Fruit fly (Drosophila melanogaster) whole organism, embryonic: ENCODE measurements around the gene CG1640.

Source experiments
- B-H2 ChIP-seq: fragments of 200-800 bp; sonication (Bioruptor generic); optimal IDR thresholded peaks from 2 replicates; lab custom pipeline; 2018; ENCODE audit warnings: missing biosample characterization, mild to moderate bottlenecking, missing genetic modification characterization
- Bdp1 ChIP-seq: fragments of 200-800 bp; sonication (Bioruptor generic); optimal IDR thresholded peaks from 3 replicates; lab custom pipeline; 2016; ENCODE audit warnings: missing biosample characterization, missing genetic modification characterization
- CG1024 ChIP-seq: fragments of 200-800 bp; sonication (Bioruptor generic); IDR thresholded peaks from 2 replicates; pipeline ENCODE4 v1.3.6; 2022; ENCODE audit warnings: missing biosample characterization, missing genetic modification characterization
- CG11695 ChIP-seq: fragments of 200-800 bp; sonication (Bioruptor generic); IDR thresholded peaks from 3 replicates; pipeline ENCODE4 v1.3.6; 2022; ENCODE audit warnings: missing biosample characterization, missing genetic modification characterization
- CG12071 ChIP-seq: fragments of 200-800 bp; sonication (Bioruptor generic); optimal IDR thresholded peaks from 3 replicates; lab custom pipeline; 2018; ENCODE audit warnings: missing biosample characterization, mild to moderate bottlenecking, missing genetic modification characterization
- CG12942 ChIP-seq: fragments of 200-800 bp; sonication (Bioruptor generic); optimal IDR thresholded peaks from 3 replicates; lab custom pipeline; 2016; ENCODE audit warnings: missing biosample characterization, missing genetic modification characterization
- CG13624 ChIP-seq: fragments of 200-800 bp; sonication (Bioruptor generic); optimal IDR thresholded peaks from 2 replicates; lab custom pipeline; 2016; ENCODE audit warnings: missing biosample characterization, missing genetic modification characterization
- CG14014 ChIP-seq: fragments of 200-800 bp; sonication (Bioruptor generic); IDR thresholded peaks from 2 replicates; pipeline ENCODE4 v1.3.6; 2022; ENCODE audit warnings: missing biosample characterization, missing genetic modification characterization
- CG14050 ChIP-seq: fragments of 200-800 bp; sonication (Bioruptor generic); IDR thresholded peaks from 3 replicates; pipeline ENCODE4 v1.3.6; 2022; ENCODE audit warnings: missing biosample characterization, missing genetic modification characterization
- CG1529 ChIP-seq: fragments of 200-800 bp; sonication (Bioruptor generic); optimal IDR thresholded peaks from 3 replicates; lab custom pipeline; 2018; ENCODE audit warnings: missing biosample characterization, missing genetic modification characterization
- CG15514 ChIP-seq: fragments of 200-800 bp; sonication (Bioruptor generic); optimal IDR thresholded peaks from 3 replicates; lab custom pipeline; 2017; ENCODE audit warnings: missing biosample characterization, missing genetic modification characterization, mild to moderate bottlenecking, moderate library complexity, missing genetic modification reagents
- CG15696 ChIP-seq: fragments of 200-800 bp; sonication (Bioruptor generic); optimal IDR thresholded peaks from 2 replicates; lab custom pipeline; 2019; ENCODE audit warnings: missing biosample characterization, mild to moderate bottlenecking, missing genetic modification characterization, moderate library complexity
- CG1647 ChIP-seq: fragments of 200-800 bp; sonication (Bioruptor generic); optimal IDR thresholded peaks from 3 replicates; lab custom pipeline; 2016; ENCODE audit warnings: missing biosample characterization, missing genetic modification characterization
- CG1832 ChIP-seq: fragments of 200-800 bp; sonication (Bioruptor generic); optimal IDR thresholded peaks from 2 replicates; lab custom pipeline; 2017; ENCODE audit warnings: missing biosample characterization, mild to moderate bottlenecking, missing genetic modification characterization, inconsistent platforms
- CG2678 ChIP-seq: fragments of 200-800 bp; sonication (Bioruptor generic); optimal IDR thresholded peaks from 3 replicates; lab custom pipeline; 2019; ENCODE audit warnings: missing biosample characterization, mild to moderate bottlenecking, missing genetic modification characterization, moderate library complexity
- CG42726 ChIP-seq: fragments of 200-800 bp; sonication (Bioruptor generic); IDR thresholded peaks from 2 replicates; pipeline ENCODE4 v1.3.6; 2022; ENCODE audit warnings: missing biosample characterization, missing genetic modification characterization; ENCODE audit not compliant: partially characterized antibody
- CG6272 ChIP-seq: fragments of 200-800 bp; sonication (Bioruptor generic); IDR thresholded peaks from 2 replicates; pipeline ENCODE4 v1.3.6; 2022; ENCODE audit warnings: missing biosample characterization, missing genetic modification characterization
- CG8478 ChIP-seq: fragments of >200 bp; optimal IDR thresholded peaks from 2 replicates; lab custom pipeline; 2018
- CG9437 ChIP-seq: fragments of 200-800 bp; sonication (Bioruptor generic); optimal IDR thresholded peaks from 2 replicates; lab custom pipeline; 2018; ENCODE audit warnings: missing biosample characterization, mild to moderate bottlenecking, missing genetic modification characterization
- CkIIα-i1 ChIP-seq: fragments of 200-800 bp; sonication (Bioruptor generic); IDR thresholded peaks from 2 replicates; pipeline ENCODE4 v1.3.6; 2022; ENCODE audit warnings: missing biosample characterization, missing genetic modification characterization
- Dad ChIP-seq: fragments of 200-800 bp; sonication (Bioruptor generic); optimal IDR thresholded peaks from 3 replicates; lab custom pipeline; 2016; ENCODE audit warnings: missing biosample characterization, missing genetic modification characterization
- Dll ChIP-seq: fragments of 200-800 bp; sonication (Bioruptor generic); IDR thresholded peaks from 4 replicates; pipeline ENCODE4 v1.3.6; 2022; ENCODE audit warnings: missing biosample characterization, missing genetic modification characterization; ENCODE audit not compliant: partially characterized antibody
- Doc3 ChIP-seq: fragments of 200-800 bp; sonication (Bioruptor generic); IDR thresholded peaks from 3 replicates; pipeline ENCODE4 v1.3.6; 2022; ENCODE audit warnings: missing biosample characterization, missing genetic modification characterization; ENCODE audit not compliant: partially characterized antibody
- Elba2 ChIP-seq: fragments of 200-800 bp; sonication (Bioruptor generic); optimal IDR thresholded peaks from 3 replicates; lab custom pipeline; 2016; ENCODE audit warnings: missing biosample characterization, missing genetic modification characterization
- Ets97D ChIP-seq: fragments of 200-800 bp; sonication (Bioruptor generic); optimal IDR thresholded peaks from 3 replicates; lab custom pipeline; 2016; ENCODE audit warnings: missing biosample characterization, missing genetic modification characterization
- Kr ChIP-seq: fragments of 200-800 bp; sonication (Bioruptor generic); optimal IDR thresholded peaks from 2 replicates; lab custom pipeline; 2017; ENCODE audit warnings: missing biosample characterization, mild to moderate bottlenecking, missing genetic modification characterization
- Lim3 ChIP-seq: fragments of 200-800 bp; sonication (Bioruptor generic); IDR thresholded peaks from 2 replicates; pipeline ENCODE4 v1.3.6; 2022; ENCODE audit warnings: missing biosample characterization, missing genetic modification characterization
- Mes4 ChIP-seq: fragments of 200-800 bp; sonication (Bioruptor generic); optimal IDR thresholded peaks from 2 replicates; lab custom pipeline; 2016; ENCODE audit warnings: missing biosample characterization, missing genetic modification characterization
- Mrtf ChIP-seq: fragments of 200-800 bp; sonication (Bioruptor generic); IDR thresholded peaks from 3 replicates; pipeline ENCODE4 v1.3.6; 2022; ENCODE audit warnings: missing biosample characterization, missing genetic modification characterization
- Rx ChIP-seq: fragments of 200-800 bp; sonication (Bioruptor generic); IDR thresholded peaks from 2 replicates; pipeline ENCODE4 v1.3.6; 2022; ENCODE audit warnings: missing biosample characterization, missing genetic modification characterization
- Sox100B ChIP-seq: fragments of 200-800 bp; sonication (Bioruptor generic); optimal IDR thresholded peaks from 3 replicates; lab custom pipeline; 2018; ENCODE audit warnings: missing biosample characterization, mild to moderate bottlenecking, missing genetic modification characterization
- Xrp1 ChIP-seq: fragments of 200-800 bp; sonication (Bioruptor generic); IDR thresholded peaks from 2 replicates; pipeline ENCODE4 v1.3.6; 2022; ENCODE audit warnings: missing biosample characterization, missing genetic modification characterization
- ac ChIP-seq: fragments of 200-800 bp; sonication (Bioruptor generic); optimal IDR thresholded peaks from 3 replicates; lab custom pipeline; 2017; ENCODE audit warnings: missing biosample characterization, mild to moderate bottlenecking, missing genetic modification characterization
- amos ChIP-seq: fragments of 200-800 bp; sonication (Bioruptor generic); IDR thresholded peaks from 2 replicates; pipeline ENCODE4 v1.3.6; 2022; ENCODE audit warnings: missing biosample characterization, missing genetic modification characterization; ENCODE audit not compliant: partially characterized antibody
- ase ChIP-seq: fragments of 200-800 bp; sonication (Bioruptor generic); IDR thresholded peaks from 3 replicates; pipeline ENCODE4 v1.3.6; 2022; ENCODE audit warnings: missing biosample characterization, missing genetic modification characterization
- caup ChIP-seq: fragments of 200-800 bp; sonication (Bioruptor generic); optimal IDR thresholded peaks from 3 replicates; lab custom pipeline; 2017; ENCODE audit warnings: missing biosample characterization, mild to moderate bottlenecking, missing genetic modification characterization, moderate library complexity; ENCODE audit not compliant: severe bottlenecking
- crc ChIP-seq: fragments of 200-800 bp; sonication (Bioruptor generic); optimal IDR thresholded peaks from 2 replicates; lab custom pipeline; 2016; ENCODE audit warnings: missing biosample characterization, missing genetic modification characterization
- cwo ChIP-seq: fragments of 200-800 bp; sonication (Bioruptor generic); optimal IDR thresholded peaks from 3 replicates; lab custom pipeline; 2017; ENCODE audit warnings: missing biosample characterization, missing genetic modification characterization, mild to moderate bottlenecking, moderate library complexity, missing genetic modification reagents
- dmrt99B ChIP-seq: fragments of 200-800 bp; sonication (Bioruptor generic); optimal IDR thresholded peaks from 2 replicates; lab custom pipeline; 2018; ENCODE audit warnings: missing biosample characterization, mild to moderate bottlenecking, missing genetic modification characterization, moderate library complexity
- fd64A ChIP-seq: fragments of 200-800 bp; sonication (Bioruptor generic); optimal IDR thresholded peaks from 3 replicates; lab custom pipeline; 2018; ENCODE audit warnings: missing biosample characterization, mild to moderate bottlenecking, missing genetic modification characterization
- gce ChIP-seq: fragments of 200-800 bp; sonication (Bioruptor generic); IDR thresholded peaks from 3 replicates; pipeline ENCODE4 v1.3.6; 2022; ENCODE audit warnings: missing biosample characterization, missing genetic modification characterization
- grau ChIP-seq: fragments of 200-800 bp; optimal IDR thresholded peaks from 3 replicates; lab custom pipeline; 2019; ENCODE audit warnings: missing biosample characterization, mild to moderate bottlenecking, missing genetic modification characterization, moderate library complexity
- ham ChIP-seq: fragments of 200-800 bp; sonication (Bioruptor generic); IDR thresholded peaks from 2 replicates; pipeline ENCODE4 v1.3.6; 2022; ENCODE audit warnings: missing biosample characterization, missing genetic modification characterization
- her ChIP-seq: fragments of 200-800 bp; sonication (Bioruptor generic); optimal IDR thresholded peaks from 2 replicates; lab custom pipeline; 2016; ENCODE audit warnings: missing biosample characterization, missing genetic modification characterization
- kni ChIP-seq: fragments of 200-800 bp; sonication (Bioruptor generic); optimal IDR thresholded peaks from 3 replicates; lab custom pipeline; 2017; ENCODE audit warnings: mild to moderate bottlenecking, missing biosample characterization, missing genetic modification reagents, missing genetic modification characterization
- mld ChIP-seq: fragments of 200-800 bp; sonication (Bioruptor generic); IDR thresholded peaks from 3 replicates; pipeline ENCODE4 v1.3.6; 2022; ENCODE audit warnings: missing biosample characterization, missing genetic modification characterization; ENCODE audit not compliant: partially characterized antibody
- pb ChIP-seq: fragments of 200-800 bp; sonication (Bioruptor generic); optimal IDR thresholded peaks from 3 replicates; lab custom pipeline; 2016; ENCODE audit warnings: missing biosample characterization, missing genetic modification characterization
- pfk ChIP-seq: fragments of 200-800 bp; sonication (Bioruptor generic); optimal IDR thresholded peaks from 2 replicates; lab custom pipeline; 2018; ENCODE audit warnings: missing biosample characterization, mild to moderate bottlenecking, missing genetic modification characterization, moderate library complexity
- repo ChIP-seq: fragments of 200-800 bp; sonication (Bioruptor generic); optimal IDR thresholded peaks from 2 replicates; lab custom pipeline; 2016; ENCODE audit warnings: missing biosample characterization, missing genetic modification characterization
- rib ChIP-seq: fragments of 200-800 bp; sonication (Bioruptor generic); IDR thresholded peaks from 2 replicates; pipeline ENCODE4 v1.3.6; 2022; ENCODE audit warnings: missing biosample characterization, missing genetic modification characterization
- sima ChIP-seq: fragments of 200-800 bp; sonication (Bioruptor generic); optimal IDR thresholded peaks from 2 replicates; lab custom pipeline; 2016; ENCODE audit warnings: missing biosample characterization, missing genetic modification characterization

CG1640 gene

dm6 chrX:13368149-13368548 lies 2.3 kb upstream of the CG1640 start, which contains the start of gene dmrt11E (continued):
- TF ChIP-seq CG12071 (GFP tag; lab: Kevin White, UChicago) (no peak), B-H2 (GFP tag; lab: Kevin White, UChicago) (no peak), ase (peak; percentile 41; the same call in 1 of the 3 replicates), crc (GFP tag; lab: Kevin White, UChicago) (no peak), CG1647 (no peak), CG15696 (tag; lab: Kevin White, UChicago) (peak; percentile 89), CG11695 (GFP tag; lab: Robert Waterston, UW) (peak; percentile 54; the same call in 2 of the 3 replicates), fd64A (GFP tag; lab: Kevin White, UChicago) (no peak), CG1529 (peak; percentile 56), Xrp1 (peak; percentile 87), grau (tag; lab: Kevin White, UChicago) (peak; percentile 97), CG13624 (GFP tag; lab: Kevin White, UChicago) (no peak), CG1832 (GFP tag; lab: Kevin White, UChicago) (no peak), CG42726 (no peak), Dll (GFP tag; lab: Robert Waterston, UW) (no peak), pfk (GFP tag; lab: Kevin White, UChicago) (no peak), ac (GFP tag; lab: Kevin White, UChicago) (peak; percentile 54), kni (GFP tag; lab: Kevin White, UChicago) (no peak), CG12942 (no peak), Bdp1 (GFP tag; lab: Kevin White, UChicago) (no peak), rib (GFP tag; lab: Robert Waterston, UW) (no peak), mld (GFP tag; lab: Robert Waterston, UW) (no peak), CG6272 (peak; percentile 33; the same call in 1 of the 2 replicates), Sox100B (peak; percentile 31), ham (GFP tag; lab: Robert Waterston, UW) (no peak), CG14050 (peak; percentile 48; the same call in 1 of the 3 replicates), Ets97D (GFP tag; lab: Kevin White, UChicago) (no peak), her (GFP tag; lab: Kevin White, UChicago) (no peak), dmrt99B (tag; lab: Kevin White, UChicago) (peak; percentile 78), Kr (no peak), pb (GFP tag; lab: Kevin White, UChicago) (no peak), Dad (GFP tag; lab: Kevin White, UChicago) (no peak), Elba2 (GFP tag; lab: Kevin White, UChicago) (peak; percentile 3), CG15514 (GFP tag; lab: Kevin White, UChicago) (no peak), caup (GFP tag; lab: Kevin White, UChicago) (no peak), CG2678 (tag; lab: Kevin White, UChicago) (peak; percentile 68), gce (GFP tag; lab: Robert Waterston, UW) (0 out of 3 replicates have a peak, but pooled peaks have one; percentile 26), sima (GFP tag; lab: Kevin White, UChicago) (no peak), CG8478 (lab: Kevin White, UChicago) (no peak), Rx (GFP tag; lab: Robert Waterston, UW) (peak; percentile 39; the same call in 1 of the 2 replicates), cwo (GFP tag; lab: Kevin White, UChicago) (no peak), amos (GFP tag; lab: Robert Waterston, UW) (no peak), CG9437 (GFP tag; lab: Kevin White, UChicago) (peak; percentile 9), CG1024 (GFP tag; lab: Robert Waterston, UW) (peak; percentile 54), Mes4 (GFP tag; lab: Kevin White, UChicago) (no peak), Lim3 (no peak), Mrtf (GFP tag; lab: Robert Waterston, UW) (peak; percentile 54; the same call in 1 of the 3 replicates), Doc3 (GFP tag; lab: Robert Waterston, UW) (no peak), CkIIα-i1 (GFP tag; lab: Robert Waterston, UW) (no peak), CG14014 (GFP tag; lab: Robert Waterston, UW) (no peak), repo (GFP tag; lab: Kevin White, UChicago) (no peak)
